Worm (Caenorhabditis elegans) whole organism, late embryonic: ENCODE measurements around the gene flp-7.

Experiments used
- C08G9.2 ChIP-seq: sonication (generic microtip); optimal IDR thresholded peaks from 2 replicates; lab custom pipeline; 2016; ENCODE audit warnings: mild to moderate bottlenecking, missing genetic modification characterization, moderate library complexity, missing compliant biosample characterization
- K02D7.2 ChIP-seq: sonication (generic microtip); optimal IDR thresholded peaks from 2 replicates; lab custom pipeline; 2017; ENCODE audit warnings: mild to moderate bottlenecking, missing genetic modification characterization, missing compliant biosample characterization
- ahr-1 ChIP-seq: sonication (generic microtip); optimal IDR thresholded peaks from 2 replicates; lab custom pipeline; 2016; ENCODE audit warnings: missing genetic modification characterization, missing compliant biosample characterization
- eyg-1 ChIP-seq: sonication (generic microtip); optimal IDR thresholded peaks from 2 replicates; lab custom pipeline; 2016; ENCODE audit warnings: missing genotype, missing genetic modification characterization, missing compliant biosample characterization
- fax-1 ChIP-seq: sonication (generic microtip); optimal IDR thresholded peaks from 2 replicates; lab custom pipeline; 2016; ENCODE audit warnings: missing genotype, missing genetic modification characterization, missing compliant biosample characterization
- sox-4 ChIP-seq: sonication (generic microtip); optimal IDR thresholded peaks from 2 replicates; lab custom pipeline; 2017; ENCODE audit warnings: mild to moderate bottlenecking, missing genetic modification characterization, inconsistent platforms, missing compliant biosample characterization
- ttx-3 ChIP-seq: sonication (generic microtip); optimal IDR thresholded peaks from 2 replicates; lab custom pipeline; 2016; ENCODE audit warnings: missing genetic modification reagents, missing genetic modification characterization, missing compliant biosample characterization
- unc-42 ChIP-seq: sonication (generic microtip); optimal IDR thresholded peaks from 2 replicates; lab custom pipeline; 2016; ENCODE audit warnings: missing genotype, missing genetic modification characterization, missing compliant biosample characterization

- TF ChIP-seq unc-42 (tag; lab: Kevin White, UChicago), result no peak
- no peak for TF ChIP-seq sox-4 (tag; lab: Kevin White, UChicago)
- no peak for TF ChIP-seq fax-1 (tag; lab: Kevin White, UChicago)
- no peak for TF ChIP-seq K02D7.2 (tag; lab: Kevin White, UChicago)
- no peak for TF ChIP-seq eyg-1
- TF ChIP-seq ttx-3 (tag; lab: Kevin White, UChicago), result no peak
- TF ChIP-seq ahr-1 (tag; lab: Kevin White, UChicago), result no peak
- no peak for TF ChIP-seq C08G9.2 (tag; lab: Kevin White, UChicago)
These were observed 48.6 kb upstream of the flp-7 start for ce11 chrX:5837035-5837434.
